Fruit fly (Drosophila melanogaster) whole organism, embryonic: Measurements from ENCODE around the gene CG3566.

ENCODE experiments used
- ATbp ChIP-seq: fragments of 200-800 bp; sonication (Bioruptor generic); optimal IDR thresholded peaks from 2 replicates; lab custom pipeline; 2017; ENCODE audit warnings: missing biosample characterization, mild to moderate bottlenecking, missing genetic modification characterization, missing genetic modification reagents
- B-H2 ChIP-seq: fragments of 200-800 bp; sonication (Bioruptor generic); optimal IDR thresholded peaks from 2 replicates; lab custom pipeline; 2018; ENCODE audit warnings: missing biosample characterization, mild to moderate bottlenecking, missing genetic modification characterization
- CG10147 ChIP-seq: fragments of 200-800 bp; sonication (Bioruptor generic); optimal IDR thresholded peaks from 2 replicates; lab custom pipeline; 2019; ENCODE audit warnings: missing biosample characterization, mild to moderate bottlenecking, missing genetic modification characterization, moderate library complexity
- CG10274 ChIP-seq: fragments of 200-800 bp; sonication (Bioruptor generic); optimal IDR thresholded peaks from 3 replicates; lab custom pipeline; 2017; ENCODE audit warnings: missing biosample characterization, mild to moderate bottlenecking, missing genetic modification characterization
- CG10462 ChIP-seq: fragments of 200-800 bp; sonication (Bioruptor generic); optimal IDR thresholded peaks from 2 replicates; lab custom pipeline; 2016; ENCODE audit warnings: missing biosample characterization, missing genetic modification characterization
- CG10565 ChIP-seq: fragments of 200-800 bp; sonication (Bioruptor generic); optimal IDR thresholded peaks from 3 replicates; lab custom pipeline; 2016; ENCODE audit warnings: missing biosample characterization, mild to moderate bottlenecking, missing genetic modification characterization
- CG11247 ChIP-seq: fragments of 200-800 bp; sonication (Bioruptor generic); IDR thresholded peaks from 2 replicates; pipeline ENCODE4 v1.3.6; 2022; ENCODE audit warnings: missing biosample characterization, missing genetic modification characterization
- CG12104 ChIP-seq: fragments of 200-800 bp; sonication (Bioruptor generic); optimal IDR thresholded peaks from 3 replicates; lab custom pipeline; 2016; ENCODE audit warnings: missing biosample characterization, missing genetic modification characterization
- CG12219 ChIP-seq: fragments of 200-800 bp; sonication (Bioruptor generic); optimal IDR thresholded peaks from 3 replicates; lab custom pipeline; 2018; ENCODE audit warnings: missing biosample characterization, mild to moderate bottlenecking, missing genetic modification characterization
- CG1233 ChIP-seq: fragments of 200-800 bp; sonication (Bioruptor generic); optimal IDR thresholded peaks from 4 replicates; lab custom pipeline; 2018; ENCODE audit warnings: missing biosample characterization, mild to moderate bottlenecking, missing genetic modification characterization
- CG12659 ChIP-seq: fragments of 200-800 bp; sonication (Bioruptor generic); optimal IDR thresholded peaks from 3 replicates; lab custom pipeline; 2017; ENCODE audit warnings: mild to moderate bottlenecking, missing biosample characterization, missing genetic modification reagents, missing genetic modification characterization
- CG13624 ChIP-seq: fragments of 200-800 bp; sonication (Bioruptor generic); optimal IDR thresholded peaks from 2 replicates; lab custom pipeline; 2016; ENCODE audit warnings: missing biosample characterization, missing genetic modification characterization
- CG14441 ChIP-seq: fragments of 200-800 bp; sonication (Bioruptor generic); IDR thresholded peaks from 2 replicates; pipeline ENCODE4 v1.3.6; 2022; ENCODE audit warnings: missing biosample characterization, missing genetic modification characterization
- CG14710 ChIP-seq: fragments of 200-800 bp; sonication (Bioruptor generic); optimal IDR thresholded peaks from 3 replicates; lab custom pipeline; 2019; ENCODE audit warnings: missing biosample characterization, mild to moderate bottlenecking, missing genetic modification characterization, moderate library complexity
- CG15073 ChIP-seq: fragments of 200-800 bp; sonication (Bioruptor generic); optimal IDR thresholded peaks from 2 replicates; lab custom pipeline; 2016; ENCODE audit warnings: missing biosample characterization, missing genetic modification characterization
- CG15479 ChIP-seq: fragments of 200-800 bp; sonication (Bioruptor generic); optimal IDR thresholded peaks from 3 replicates; lab custom pipeline; 2019; ENCODE audit warnings: missing biosample characterization, mild to moderate bottlenecking, missing genetic modification characterization, moderate library complexity
- CG17361 ChIP-seq: fragments of 200-800 bp; sonication (Bioruptor generic); IDR thresholded peaks from 3 replicates; pipeline ENCODE4 v1.3.6; 2022; ENCODE audit warnings: missing biosample characterization, missing genetic modification characterization
- CG17802 ChIP-seq: fragments of 200-800 bp; sonication (Bioruptor generic); optimal IDR thresholded peaks from 2 replicates; lab custom pipeline; 2018; ENCODE audit warnings: missing biosample characterization, mild to moderate bottlenecking, missing genetic modification characterization, moderate library complexity
- CG18011 ChIP-seq: fragments of 200-800 bp; sonication (Bioruptor generic); optimal IDR thresholded peaks from 2 replicates; lab custom pipeline; 2017; ENCODE audit warnings: missing biosample characterization, missing genetic modification characterization, mild to moderate bottlenecking, moderate library complexity, missing genotype
- CG31441 ChIP-seq: fragments of 200-800 bp; sonication (Bioruptor generic); IDR thresholded peaks from 2 replicates; pipeline ENCODE4 v1.3.6; 2022; ENCODE audit warnings: missing biosample characterization, missing genetic modification characterization
- CG34422 ChIP-seq: fragments of 200-800 bp; sonication (Bioruptor generic); IDR thresholded peaks from 3 replicates; pipeline ENCODE4 v1.3.6; 2022; ENCODE audit warnings: missing biosample characterization, missing genetic modification characterization
- CG42726 ChIP-seq: fragments of 200-800 bp; sonication (Bioruptor generic); IDR thresholded peaks from 2 replicates; pipeline ENCODE4 v1.3.6; 2022; ENCODE audit warnings: missing biosample characterization, missing genetic modification characterization; ENCODE audit not compliant: partially characterized antibody
- CG4707 ChIP-seq: fragments of 200-800 bp; sonication (Bioruptor generic); optimal IDR thresholded peaks from 2 replicates; lab custom pipeline; 2018; ENCODE audit warnings: missing biosample characterization, mild to moderate bottlenecking, missing genetic modification characterization, moderate library complexity
- CG6813 ChIP-seq: fragments of 200-800 bp; sonication (Bioruptor generic); optimal IDR thresholded peaks from 2 replicates; lab custom pipeline; 2017; ENCODE audit warnings: missing biosample characterization, missing genetic modification characterization, mild to moderate bottlenecking, moderate library complexity, missing genetic modification reagents
- D19B ChIP-seq: fragments of 200-800 bp; sonication (Bioruptor generic); optimal IDR thresholded peaks from 2 replicates; lab custom pipeline; 2017; ENCODE audit warnings: missing biosample characterization, mild to moderate bottlenecking, missing genetic modification characterization
- Deaf1 ChIP-seq: fragments of 200-800 bp; optimal IDR thresholded peaks from 3 replicates; lab custom pipeline; 2019; ENCODE audit warnings: missing biosample characterization, mild to moderate bottlenecking, missing genetic modification characterization, moderate library complexity
- Dp ChIP-seq: fragments of 200-800 bp; sonication (Bioruptor generic); optimal IDR thresholded peaks from 2 replicates; lab custom pipeline; 2018; ENCODE audit warnings: missing biosample characterization, mild to moderate bottlenecking, missing genetic modification characterization, moderate library complexity
- E2f2 ChIP-seq: fragments of 200-800 bp; sonication (Bioruptor generic); IDR thresholded peaks from 2 replicates; pipeline ENCODE4 v1.3.6; 2022; ENCODE audit warnings: missing biosample characterization, missing genetic modification characterization
- H15 ChIP-seq: fragments of 200-800 bp; sonication (Bioruptor generic); IDR thresholded peaks from 3 replicates; pipeline ENCODE4 v1.3.6; 2022; ENCODE audit warnings: missing biosample characterization, missing genetic modification characterization
- Hey ChIP-seq: fragments of 200-800 bp; sonication (Bioruptor generic); optimal IDR thresholded peaks from 3 replicates; lab custom pipeline; 2018; ENCODE audit warnings: missing biosample characterization, mild to moderate bottlenecking, missing genetic modification characterization
- Hr3 ChIP-seq: fragments of 200-800 bp; sonication (Bioruptor generic); optimal IDR thresholded peaks from 3 replicates; lab custom pipeline; 2016; ENCODE audit warnings: missing biosample characterization, missing genetic modification characterization
- Poxn ChIP-seq: fragments of 200-800 bp; sonication (Bioruptor generic); IDR thresholded peaks from 2 replicates; pipeline ENCODE4 v1.3.6; 2022; ENCODE audit warnings: missing biosample characterization, missing genetic modification characterization
- bowl ChIP-seq: fragments of 200-800 bp; sonication (Bioruptor generic); IDR thresholded peaks from 2 replicates; pipeline ENCODE4 v1.3.6; 2022; ENCODE audit warnings: missing biosample characterization, missing genetic modification characterization
- cas ChIP-seq: fragments of 200-800 bp; sonication (Bioruptor generic); IDR thresholded peaks from 2 replicates; pipeline ENCODE4 v1.3.6; 2022; ENCODE audit warnings: missing biosample characterization, missing genetic modification characterization
- chif ChIP-seq, 2 experiments: fragments of 200-800 bp; sonication (Bioruptor generic); optimal IDR thresholded peaks; 3 replicates each; lab custom pipeline; 2016; ENCODE audit warnings: missing biosample characterization in 2 of 2, missing genetic modification characterization in 2 of 2
- croc ChIP-seq: fragments of 200-800 bp; sonication (Bioruptor generic); conservative IDR thresholded peaks from 3 replicates; pipeline ENCODE4 v1.3.6; 2022; ENCODE audit warnings: missing biosample characterization, missing genetic modification characterization
- dmrt99B ChIP-seq: fragments of 200-800 bp; sonication (Bioruptor generic); optimal IDR thresholded peaks from 2 replicates; lab custom pipeline; 2018; ENCODE audit warnings: missing biosample characterization, mild to moderate bottlenecking, missing genetic modification characterization, moderate library complexity
- en ChIP-seq: fragments of 200-800 bp; sonication (Bioruptor generic); optimal IDR thresholded peaks from 2 replicates; lab custom pipeline; 2016; ENCODE audit warnings: missing biosample characterization, missing genetic modification characterization
- fru ChIP-seq: fragments of >200 bp; optimal IDR thresholded peaks from 2 replicates; lab custom pipeline; 2017
- gfzf ChIP-seq: fragments of 200-800 bp; sonication (Bioruptor generic); optimal IDR thresholded peaks from 2 replicates; lab custom pipeline; 2016; ENCODE audit warnings: missing biosample characterization, mild to moderate bottlenecking, missing genetic modification characterization, moderate library complexity
- jigr1 ChIP-seq: fragments of 200-800 bp; sonication (Bioruptor generic); IDR thresholded peaks from 3 replicates; pipeline ENCODE4 v1.3.6; 2022; ENCODE audit warnings: missing biosample characterization, missing genetic modification characterization
- kay ChIP-seq: fragments of 200-800 bp; sonication (Bioruptor generic); optimal IDR thresholded peaks from 2 replicates; lab custom pipeline; 2016; ENCODE audit warnings: missing biosample characterization, missing genetic modification characterization
- kni ChIP-seq: fragments of 200-800 bp; sonication (Bioruptor generic); optimal IDR thresholded peaks from 3 replicates; lab custom pipeline; 2017; ENCODE audit warnings: mild to moderate bottlenecking, missing biosample characterization, missing genetic modification reagents, missing genetic modification characterization
- mam ChIP-seq: fragments of 200-800 bp; sonication (Bioruptor generic); optimal IDR thresholded peaks from 3 replicates; lab custom pipeline; 2016; ENCODE audit warnings: missing biosample characterization, missing genetic modification characterization
- odd ChIP-seq: fragments of 200-800 bp; sonication (Bioruptor generic); optimal IDR thresholded peaks from 2 replicates; lab custom pipeline; 2017; ENCODE audit warnings: missing biosample characterization, mild to moderate bottlenecking, missing genetic modification characterization
- phol ChIP-seq: fragments of 200-800 bp; sonication (Bioruptor generic); optimal IDR thresholded peaks from 3 replicates; lab custom pipeline; 2018; ENCODE audit warnings: missing biosample characterization, mild to moderate bottlenecking, missing genetic modification characterization, moderate library complexity
- rib ChIP-seq: fragments of 200-800 bp; sonication (Bioruptor generic); IDR thresholded peaks from 2 replicates; pipeline ENCODE4 v1.3.6; 2022; ENCODE audit warnings: missing biosample characterization, missing genetic modification characterization
- sob ChIP-seq: fragments of 200-800 bp; sonication (Bioruptor generic); IDR thresholded peaks from 2 replicates; pipeline ENCODE4 v1.3.6; 2022; ENCODE audit warnings: missing biosample characterization, missing genetic modification characterization
- unpg ChIP-seq: fragments of 200-800 bp; sonication (Bioruptor generic); optimal IDR thresholded peaks from 3 replicates; lab custom pipeline; 2018; ENCODE audit warnings: missing biosample characterization, mild to moderate bottlenecking, missing genetic modification characterization, moderate library complexity
- yki ChIP-seq: fragments of >200 bp; optimal IDR thresholded peaks from 3 replicates; lab custom pipeline; 2018

The CG3566 gene

DNA sequence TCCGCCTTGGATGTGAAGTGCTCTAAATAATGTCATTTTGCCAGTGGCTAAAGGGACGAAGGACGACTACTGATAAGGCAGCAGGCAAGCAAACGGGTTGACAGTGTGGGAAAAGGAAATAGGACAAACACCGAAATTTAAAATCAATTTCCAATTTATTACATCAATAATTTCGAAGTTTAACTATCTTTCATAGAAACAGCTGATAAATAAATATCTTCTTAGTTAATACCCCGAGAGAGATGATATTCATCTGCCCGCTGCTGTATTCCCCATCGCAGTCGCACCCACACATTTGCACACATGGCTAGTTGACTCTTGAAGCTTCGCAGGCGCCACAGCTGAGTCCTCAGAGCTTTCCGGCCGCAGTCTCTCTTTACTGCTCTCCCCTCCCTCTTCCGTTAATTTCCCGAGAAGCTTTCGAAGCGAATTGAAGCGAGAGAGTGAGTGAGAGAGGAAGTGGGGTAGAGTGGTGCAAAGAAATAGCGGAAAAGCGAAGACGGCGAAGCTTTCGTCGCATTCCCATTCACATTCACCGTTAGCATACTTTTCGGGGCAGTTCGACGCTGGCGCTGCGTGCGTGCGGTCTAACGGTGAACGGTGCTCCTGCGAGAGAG lies 40.4 kb upstream of the CG3566 start (continued):
- no peak for TF ChIP-seq fru (lab: Kevin White, UChicago)
- no peak for TF ChIP-seq CG4707 (GFP tag; lab: Kevin White, UChicago)
- peak; percentile 53; the same call in 1 of the 2 replicates for TF ChIP-seq bowl
- TF ChIP-seq unpg: no peak
- peak; percentile 64 for TF ChIP-seq CG10147 (GFP tag; lab: Kevin White, UChicago)
- peak; percentile 73 for TF ChIP-seq dmrt99B (tag; lab: Kevin White, UChicago)
- TF ChIP-seq CG10462 (GFP tag; lab: Kevin White, UChicago): no peak
- TF ChIP-seq mam (GFP tag; lab: Kevin White, UChicago): peak; percentile 31
- TF ChIP-seq CG11247: peak; percentile 66
- TF ChIP-seq phol (tag; lab: Kevin White, UChicago): peak; percentile 49
- TF ChIP-seq CG10565 (GFP tag; lab: Kevin White, UChicago): no peak
- peak; percentile 67 for TF ChIP-seq CG14441 (GFP tag; lab: Robert Waterston, UW)
- no peak for TF ChIP-seq CG10274 (GFP tag; lab: Kevin White, UChicago)
- no peak for TF ChIP-seq en (GFP tag; lab: Kevin White, UChicago)
- TF ChIP-seq odd (GFP tag; lab: Kevin White, UChicago): peak; percentile 49
- no peak for TF ChIP-seq kni
- peak; percentile 52 for TF ChIP-seq D19B (GFP tag; lab: Kevin White, UChicago)
- peak; percentile 61; the same call in 2 of the 3 replicates for TF ChIP-seq H15 (GFP tag; lab: Robert Waterston, UW)
- peak; percentile 61 for TF ChIP-seq CG1233
- peak; percentile 28 for TF ChIP-seq Deaf1 (tag; lab: Kevin White, UChicago)
- TF ChIP-seq rib (GFP tag; lab: Robert Waterston, UW): no peak
- peak; percentile 34 for TF ChIP-seq CG13624 (GFP tag; lab: Kevin White, UChicago)
- TF ChIP-seq CG6813 (GFP tag; lab: Kevin White, UChicago): peak; percentile 75
- TF ChIP-seq jigr1 (GFP tag; lab: Robert Waterston, UW): no peak
- TF ChIP-seq kay (GFP tag; lab: Kevin White, UChicago): no peak
- no peak for TF ChIP-seq CG15073 (GFP tag; lab: Kevin White, UChicago)
- TF ChIP-seq CG12219 (GFP tag; lab: Kevin White, UChicago): peak; percentile 49
- TF ChIP-seq CG12104 (GFP tag; lab: Kevin White, UChicago): peak; percentile 24
- no peak for TF ChIP-seq Hey (tag; lab: Kevin White, UChicago)
- peak; percentile 29; the same call in 1 of the 2 replicates for TF ChIP-seq Poxn (GFP tag; lab: Robert Waterston, UW)
- TF ChIP-seq yki (lab: Kevin White, UChicago): no peak
- TF ChIP-seq CG17802: no peak
- peak; percentile 67; the same call in 2 of the 3 replicates for TF ChIP-seq CG34422
- peak; percentile 51 for TF ChIP-seq ATbp (GFP tag; lab: Kevin White, UChicago)
- TF ChIP-seq CG42726: no peak
- peak in 1 of 2 experiments; percentile 33 for TF ChIP-seq chif (GFP tag; optimal IDR thresholded peaks at IDR 0.05; lab: Kevin White, UChicago)
- TF ChIP-seq Hr3: peak; percentile 28
- no peak for TF ChIP-seq cas (GFP tag; lab: Robert Waterston, UW)
- peak; percentile 74 for TF ChIP-seq sob (GFP tag; lab: Robert Waterston, UW)
- peak; percentile 13 for TF ChIP-seq CG14710 (tag; lab: Kevin White, UChicago)
- TF ChIP-seq Dp (GFP tag; lab: Kevin White, UChicago): no peak
- TF ChIP-seq CG18011 (GFP tag; lab: Kevin White, UChicago): no peak
- TF ChIP-seq B-H2 (GFP tag; lab: Kevin White, UChicago): peak; percentile 33
- no peak for TF ChIP-seq gfzf
- no peak; the same call in 2 of the 3 replicates for TF ChIP-seq CG17361 (GFP tag; lab: Robert Waterston, UW)
- TF ChIP-seq E2f2 (GFP tag; lab: Robert Waterston, UW): peak; percentile 42; the same call in 1 of the 2 replicates
- 0 out of 3 replicates have a peak, but pooled peaks have one; percentile 23 for TF ChIP-seq croc (GFP tag; lab: Robert Waterston, UW)
- TF ChIP-seq CG12659 (GFP tag; lab: Kevin White, UChicago): peak; percentile 66
- TF ChIP-seq CG15479 (GFP tag; lab: Kevin White, UChicago): no peak
- peak; percentile 51 for TF ChIP-seq CG31441 (GFP tag; lab: Robert Waterston, UW)
